Fruit fly (Drosophila melanogaster): ENCODE results near the gene sog.

The sog gene

dm6 chrX:15554256-15554678, 79.0 kb downstream of the sog start, which contains the start of gene Ac13E (continued):
- peak; percentile 91 for TF ChIP-seq CG13424 (tag; optimal IDR thresholded peaks at IDR 0.05)
- peak; percentile 72 for TF ChIP-seq Lhr (GFP tag; optimal IDR thresholded peaks at IDR 0.05)
- TF ChIP-seq CG11398 (GFP tag; optimal IDR thresholded peaks at IDR 0.05) = peak; percentile 49
- no peak for TF ChIP-seq cad (GFP tag; optimal IDR thresholded peaks at IDR 0.05)
- TF ChIP-seq pan (optimal IDR thresholded peaks at IDR 0.05) = no peak
- TF ChIP-seq pan (GFP tag; optimal IDR thresholded peaks at IDR 0.05 in 1 of 2, IDR thresholded peaks at IDR 0.05 in 1 of 2) = peak in 1 of 2 experiments; percentile 87
- TF ChIP-seq H15 (GFP tag; IDR thresholded peaks at IDR 0.05) = peak; percentile 75
- peak in 1 of 2 experiments; percentile 56 for TF ChIP-seq crp (GFP tag; optimal IDR thresholded peaks at IDR 0.05)
- TF ChIP-seq Taf1 (GFP tag; IDR thresholded peaks at IDR 0.05) = peak; percentile 70; the same call in 1 of the 2 replicates
- TF ChIP-seq B-H2 (GFP tag; optimal IDR thresholded peaks at IDR 0.05) = peak; percentile 79
- peak; percentile 91 for TF ChIP-seq tin (GFP tag; optimal IDR thresholded peaks at IDR 0.05)
- TF ChIP-seq salm (tag; optimal IDR thresholded peaks at IDR 0.05) = peak; percentile 88
- TF ChIP-seq hkb (optimal IDR thresholded peaks at IDR 0.05) = no peak
- peak; percentile 93 for TF ChIP-seq hkb (GFP tag; IDR thresholded peaks at IDR 0.05)
- TF ChIP-seq pnt (GFP tag; optimal IDR thresholded peaks at IDR 0.05) = peak; percentile 76
- peak; percentile 78 for TF ChIP-seq CG12744 (GFP tag; optimal IDR thresholded peaks at IDR 0.05)
- peak; percentile 52; the same call in 1 of the 2 replicates for TF ChIP-seq ham (GFP tag; IDR thresholded peaks at IDR 0.05)
- TF ChIP-seq CG14710 (tag; optimal IDR thresholded peaks at IDR 0.05) = peak; percentile 86
- TF ChIP-seq disco-r (GFP tag; optimal IDR thresholded peaks at IDR 0.05) = peak; percentile 70
- peak; percentile 92 for TF ChIP-seq dmrt99B (tag; optimal IDR thresholded peaks at IDR 0.05)
- TF ChIP-seq luna (GFP tag; optimal IDR thresholded peaks at IDR 0.05) = no peak
- TF ChIP-seq grau (tag; optimal IDR thresholded peaks at IDR 0.05) = peak; percentile 92
- TF ChIP-seq ato (GFP tag; IDR thresholded peaks at IDR 0.05; ENCODE audit: partially characterized antibody) = no peak
- peak; percentile 83 for TF ChIP-seq CG10274 (GFP tag; optimal IDR thresholded peaks at IDR 0.05)
- TF ChIP-seq emc (GFP tag; optimal IDR thresholded peaks at IDR 0.05) = no peak
- peak; percentile 22 for TF ChIP-seq CG17802 (tag; optimal IDR thresholded peaks at IDR 0.05)
- TF ChIP-seq CG14014 (GFP tag; IDR thresholded peaks at IDR 0.05) = peak; percentile 92
- TF ChIP-seq CG12155 (GFP tag; optimal IDR thresholded peaks at IDR 0.05) = peak; percentile 76
- peak; percentile 90 for TF ChIP-seq fd96Cb (tag; optimal IDR thresholded peaks at IDR 0.05)
- TF ChIP-seq Oli (tag; optimal IDR thresholded peaks at IDR 0.05) = peak; percentile 94
- peak; percentile 74 for TF ChIP-seq Vsx1 (GFP tag; optimal IDR thresholded peaks at IDR 0.05)
- peak; percentile 77 for TF ChIP-seq CG31224 (GFP tag; IDR thresholded peaks at IDR 0.05)
- peak; percentile 83 for TF ChIP-seq Optix (GFP tag; IDR thresholded peaks at IDR 0.05)
- TF ChIP-seq sd (tag; optimal IDR thresholded peaks at IDR 0.05) = peak; percentile 69
- no peak for TF ChIP-seq pita (GFP tag; optimal IDR thresholded peaks at IDR 0.05)
- peak; percentile 52 for TF ChIP-seq repo (GFP tag; optimal IDR thresholded peaks at IDR 0.05)
- TF ChIP-seq D19A (tag; optimal IDR thresholded peaks at IDR 0.05) = peak; percentile 85
- peak; percentile 66 for TF ChIP-seq NC2α (GFP tag; optimal IDR thresholded peaks at IDR 0.05)
- TF ChIP-seq CG9437 (GFP tag; optimal IDR thresholded peaks at IDR 0.05) = peak; percentile 79
- TF ChIP-seq dan (GFP tag; IDR thresholded peaks at IDR 0.05) = no peak
- TF ChIP-seq Hr78 (GFP tag; optimal IDR thresholded peaks at IDR 0.05) = peak in 1 of 2 experiments; percentile 62
- TF ChIP-seq CG9797 (GFP tag; optimal IDR thresholded peaks at IDR 0.05) = peak; percentile 18
- TF ChIP-seq NC2β (GFP tag; optimal IDR thresholded peaks at IDR 0.05) = peak; percentile 79
- peak; percentile 10 for TF ChIP-seq en (GFP tag; optimal IDR thresholded peaks at IDR 0.05)
- peak; percentile 90 for TF ChIP-seq caup (GFP tag; optimal IDR thresholded peaks at IDR 0.05; ENCODE audit: severe bottlenecking)
- TF ChIP-seq CG4707 (GFP tag; optimal IDR thresholded peaks at IDR 0.05) = peak; percentile 59
- peak; percentile 96 for TF ChIP-seq CG9215 (GFP tag; IDR thresholded peaks at IDR 0.05)
- peak; percentile 92 for TF ChIP-seq CG2120 (GFP tag; optimal IDR thresholded peaks at IDR 0.05)
- TF ChIP-seq CG2875 (GFP tag; optimal IDR thresholded peaks at IDR 0.05) = peak; percentile 89
- peak; percentile 90 for TF ChIP-seq CG9932 (GFP tag; IDR thresholded peaks at IDR 0.05)
